Worm (Caenorhabditis elegans) whole organism, L1 larva: ENCODE measurements around the gene glb-30.

Experiments
- aly-2 ChIP-seq: fragments of 150-350 bp; optimal IDR thresholded peaks from 2 replicates; lab custom pipeline; 2014; ENCODE audit warnings: missing biosample characterization, missing genetic modification characterization
- ceh-63 ChIP-seq: fragments of 200-800 bp; sonication (Bioruptor generic); optimal IDR thresholded peaks from 2 replicates; lab custom pipeline; 2018; ENCODE audit warnings: mild to moderate bottlenecking, missing genetic modification characterization, missing compliant biosample characterization
- unc-62 ChIP-seq: fragments of 150-350 bp; optimal IDR thresholded peaks from 2 replicates; lab custom pipeline; 2014; ENCODE audit warnings: missing biosample characterization, missing genetic modification reagents, missing genetic modification characterization

- no peak for TF ChIP-seq ceh-63 (GFP tag; lab: Kevin White, UChicago)
- TF ChIP-seq aly-2 (tag; lab: Kevin White, UChicago) = no peak
- no peak for TF ChIP-seq unc-62 (GFP tag; lab: Kevin White, UChicago)
These were observed 46.1 kb downstream of the glb-30 start for ce11 chrIII:1622329-1622728.
